Worm (Caenorhabditis elegans): ENCODE data around the gene twnk-1.

ce11 chrX:5763904-5764303, 27.1 kb upstream of the twnk-1 start:
- no peak for TF ChIP-seq Y53F4B.3 (GFP tag; IDR thresholded peaks at IDR 0.05)
- no peak for TF ChIP-seq nhr-90 (tag; optimal IDR thresholded peaks at IDR 0.05)
- TF ChIP-seq B0336.3 (GFP tag; IDR thresholded peaks at IDR 0.05), result no peak
- no peak for TF ChIP-seq F57C9.4 (tag; optimal IDR thresholded peaks at IDR 0.05)
- TF ChIP-seq nfya-2 (GFP tag; IDR thresholded peaks at IDR 0.05), result no peak
- no peak for TF ChIP-seq sdz-38 (tag; optimal IDR thresholded peaks at IDR 0.05)
- no peak for TF ChIP-seq pha-4 (tag; optimal IDR thresholded peaks at IDR 0.05)
- TF ChIP-seq bed-1 (GFP tag; IDR thresholded peaks at IDR 0.05), result no peak
- no peak for TF ChIP-seq F22D6.2 (tag; optimal IDR thresholded peaks at IDR 0.05)
- TF ChIP-seq gei-17 (GFP tag; optimal IDR thresholded peaks at IDR 0.05), result no peak
- TF ChIP-seq ccch-3 (GFP tag; optimal IDR thresholded peaks at IDR 0.05), result no peak

Data from whole organism, young adult.